Fruit fly (Drosophila melanogaster): Measurements from ENCODE around the gene CG31115.

The CG31115 gene

dm6 chr3R:25054451-25055188 is 17.9 kb downstream of the CG31115 start, which contains the start of gene CG31109 (continued):
- TF ChIP-seq Eip74EF (GFP tag; optimal IDR thresholded peaks at IDR 0.05) (no peak), ap (GFP tag; IDR thresholded peaks at IDR 0.05) (no peak), ind (GFP tag; optimal IDR thresholded peaks at IDR 0.05) (peak; percentile 25), CG13123 (GFP tag; optimal IDR thresholded peaks at IDR 0.05) (no peak), Dek (tag; optimal IDR thresholded peaks at IDR 0.05) (no peak), stc (GFP tag; IDR thresholded peaks at IDR 0.05) (no peak), CG1602 (GFP tag; optimal IDR thresholded peaks at IDR 0.05) (no peak)

- TF ChIP-seq vvl (GFP tag; IDR thresholded peaks at IDR 0.05) (no peak), fd96Cb (tag; optimal IDR thresholded peaks at IDR 0.05) (no peak), CG12659 (GFP tag; optimal IDR thresholded peaks at IDR 0.05) (peak; percentile 31), CG18011 (GFP tag; optimal IDR thresholded peaks at IDR 0.05) (no peak), gfzf (GFP tag; optimal IDR thresholded peaks at IDR 0.05) (peak; percentile 49), Max (GFP tag; optimal IDR thresholded peaks at IDR 0.05) (no peak), crc (GFP tag; optimal IDR thresholded peaks at IDR 0.05) (no peak), CG2875 (GFP tag; optimal IDR thresholded peaks at IDR 0.05) (no peak), Hand (GFP tag; optimal IDR thresholded peaks at IDR 0.05) (no peak), CG2678 (tag; optimal IDR thresholded peaks at IDR 0.05) (no peak), dm (GFP tag; optimal IDR thresholded peaks at IDR 0.05) (no peak), sqz (GFP tag; optimal IDR thresholded peaks at IDR 0.05) (no peak), B-H1 (GFP tag; IDR thresholded peaks at IDR 0.05) (no peak), CG1603 (tag; optimal IDR thresholded peaks at IDR 0.05) (peak; percentile 24), Scr (GFP tag; IDR thresholded peaks at IDR 0.05; ENCODE audit: partially characterized antibody) (peak; percentile 37), sisA (GFP tag; IDR thresholded peaks at IDR 0.05) (no peak), CG17385 (GFP tag; optimal IDR thresholded peaks at IDR 0.05) (peak; percentile 19), CG12104 (GFP tag; optimal IDR thresholded peaks at IDR 0.05) (no peak), pzg (GFP tag; optimal IDR thresholded peaks at IDR 0.05) (peak; percentile 44), CG10147 (GFP tag; optimal IDR thresholded peaks at IDR 0.05) (peak; percentile 44), pho (GFP tag; optimal IDR thresholded peaks at IDR 0.05) (no peak), prd (optimal IDR thresholded peaks at IDR 0.05) (no peak), prd (GFP tag; IDR thresholded peaks at IDR 0.05) (no peak), CG4617 (GFP tag; optimal IDR thresholded peaks at IDR 0.05; ENCODE audit: borderline replicate concordance) (peak; percentile 4), CG43689 (GFP tag; IDR thresholded peaks at IDR 0.05) (no peak), fu2 (GFP tag; optimal IDR thresholded peaks at IDR 0.05) (no peak), Pdp1 (GFP tag; optimal IDR thresholded peaks at IDR 0.05) (peak in 1 of 2 experiments; percentile 0), CG3838 (GFP tag; optimal IDR thresholded peaks at IDR 0.05) (no peak), CG31224 (GFP tag; IDR thresholded peaks at IDR 0.05) (no peak), kay (GFP tag; optimal IDR thresholded peaks at IDR 0.05) (no peak), Bteb2 (GFP tag; optimal IDR thresholded peaks at IDR 0.05) (no peak), gem (tag; optimal IDR thresholded peaks at IDR 0.05) (no peak), CG10565 (GFP tag; optimal IDR thresholded peaks at IDR 0.05) (no peak), amos (GFP tag; IDR thresholded peaks at IDR 0.05; ENCODE audit: partially characterized antibody) (peak; percentile 7; the same call in 1 of the 2 replicates), unc-4 (GFP tag; IDR thresholded peaks at IDR 0.05; ENCODE audit: partially characterized antibody) (0 out of 2 replicates have a peak, but pooled peaks have one; percentile 22), CG17568 (GFP tag; optimal IDR thresholded peaks at IDR 0.05) (no peak), Hr3 (GFP tag; optimal IDR thresholded peaks at IDR 0.05) (no peak), lola (GFP tag; optimal IDR thresholded peaks at IDR 0.05) (no peak), nom (GFP tag; optimal IDR thresholded peaks at IDR 0.05) (no peak), Ets97D (GFP tag; optimal IDR thresholded peaks at IDR 0.05) (peak; percentile 40)
Observed at dm6 chr3R:25056016-25056415, 19.3 kb downstream of the CG31115 start, which contains the start of the genes CG31111 and stac. TSS of gene CG31111 (minus strand) at chr3R:25056177. TSS of gene stac (plus strand) at chr3R:25056286.
